Fruit fly (Drosophila melanogaster): Measurements from ENCODE around the gene Sol1.

DNA sequence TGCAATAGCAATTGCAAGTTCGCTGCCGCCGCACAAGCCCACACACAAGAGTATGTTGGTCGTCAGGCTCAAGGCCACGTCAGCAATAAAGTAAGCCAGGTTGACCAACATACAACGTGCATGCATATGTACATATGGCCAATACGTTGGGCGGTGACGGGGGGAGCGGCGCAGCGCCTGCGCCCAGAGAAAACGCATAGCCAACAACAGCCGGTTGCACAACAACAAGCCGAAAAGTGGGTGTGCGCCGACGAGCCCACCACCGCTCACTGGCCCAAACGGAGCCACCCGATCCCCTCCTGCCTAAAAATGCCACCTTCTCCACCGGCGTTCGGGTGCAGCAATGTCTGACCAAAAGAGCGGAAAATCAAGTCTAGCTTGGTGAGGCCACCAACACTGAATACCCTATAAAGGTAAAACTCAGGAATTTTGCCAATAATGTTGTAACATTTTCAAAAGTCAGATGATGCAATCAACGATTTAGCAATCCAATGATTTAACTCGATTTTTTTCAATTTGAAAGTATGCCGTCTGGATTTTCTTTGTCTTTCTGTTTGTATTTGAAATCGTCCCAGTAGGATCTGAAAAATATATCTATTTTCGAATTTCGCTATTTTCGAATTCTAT lies 66.0 kb downstream of the Sol1 start, which contains the start of gene CG5509:
- TF ChIP-seq psq (optimal IDR thresholded peaks at IDR 0.05) (no peak), EcR (GFP tag; optimal IDR thresholded peaks at IDR 0.05) (no peak), CG8478 (optimal IDR thresholded peaks at IDR 0.05) (no peak), usp (GFP tag; optimal IDR thresholded peaks at IDR 0.05) (no peak), Dll (optimal IDR thresholded peaks at IDR 0.05) (no peak), pan (optimal IDR thresholded peaks at IDR 0.05) (no peak)
